Worm (Caenorhabditis elegans) whole organism, L2 larva: ENCODE data around the gene twk-43.

Experiments used
- F13H6.1 ChIP-seq: sonication (generic microtip); optimal IDR thresholded peaks from 2 replicates; lab custom pipeline; 2016; ENCODE audit warnings: missing genetic modification characterization, missing compliant biosample characterization
- R02D3.7 ChIP-seq: fragments of 150-350 bp; optimal IDR thresholded peaks from 2 replicates; lab custom pipeline; 2014; ENCODE audit warnings: missing biosample characterization, missing genetic modification characterization
- Y55F3AM.14 ChIP-seq: fragments of 200-800 bp; sonication (Bioruptor generic); optimal IDR thresholded peaks from 2 replicates; lab custom pipeline; 2018; ENCODE audit warnings: mild to moderate bottlenecking, missing genetic modification characterization, missing compliant biosample characterization
- ZK546.5 ChIP-seq: sonication (generic microtip); optimal IDR thresholded peaks from 2 replicates; lab custom pipeline; 2017; ENCODE audit warnings: missing biosample characterization, missing genetic modification characterization
- alr-1 ChIP-seq: fragments of 150-350 bp; optimal IDR thresholded peaks from 2 replicates; lab custom pipeline; 2014; ENCODE audit warnings: missing biosample characterization, missing genetic modification characterization
- aly-2 ChIP-seq: fragments of 150-350 bp; optimal IDR thresholded peaks from 2 replicates; lab custom pipeline; 2014; ENCODE audit warnings: missing biosample characterization, missing genetic modification characterization
- ama-1 ChIP-seq: fragments of 150-350 bp; optimal IDR thresholded peaks from 2 replicates; lab custom pipeline; 2018; ENCODE audit warnings: inconsistent platforms
- blmp-1 ChIP-seq: sonication (generic microtip); optimal IDR thresholded peaks from 2 replicates; lab custom pipeline; 2017; ENCODE audit warnings: missing genetic modification characterization, mild to moderate bottlenecking, missing compliant biosample characterization, antibody characterized with exemption, moderate library complexity; ENCODE audit not compliant: insufficient read depth
- ceh-16 ChIP-seq: fragments of 150-350 bp; optimal IDR thresholded peaks from 2 replicates; lab custom pipeline; 2014; ENCODE audit warnings: missing biosample characterization, missing genetic modification characterization
- ceh-82 ChIP-seq: fragments of 150-350 bp; optimal IDR thresholded peaks from 2 replicates; lab custom pipeline; 2014; ENCODE audit warnings: missing biosample characterization, missing genetic modification characterization
- crh-2 ChIP-seq: sonication (generic microtip); optimal IDR thresholded peaks from 2 replicates; lab custom pipeline; 2017; ENCODE audit warnings: missing biosample characterization, missing genetic modification characterization
- dmd-4 ChIP-seq: sonication (generic microtip); optimal IDR thresholded peaks from 2 replicates; lab custom pipeline; 2017; ENCODE audit warnings: missing biosample characterization, missing genetic modification characterization
- egl-27 ChIP-seq: sonication (generic microtip); optimal IDR thresholded peaks from 3 replicates; lab custom pipeline; 2017; ENCODE audit warnings: missing biosample characterization, missing genetic modification reagents, missing genetic modification characterization
- elt-1 ChIP-seq: fragments of 150-350 bp; optimal IDR thresholded peaks from 2 replicates; lab custom pipeline; 2014; ENCODE audit warnings: missing biosample characterization, missing genetic modification characterization
- elt-3 ChIP-seq: sonication (generic microtip); optimal IDR thresholded peaks from 2 replicates; lab custom pipeline; 2017; ENCODE audit warnings: missing biosample characterization, missing genetic modification characterization
- fos-1 ChIP-seq: fragments of 150-350 bp; optimal IDR thresholded peaks from 2 replicates; lab custom pipeline; 2014; ENCODE audit warnings: missing biosample characterization, missing genetic modification characterization
- gmeb-1 ChIP-seq: fragments of 150-350 bp; optimal IDR thresholded peaks from 2 replicates; lab custom pipeline; 2014; ENCODE audit warnings: missing biosample characterization, missing genetic modification characterization
- lin-13 ChIP-seq: fragments of 150-350 bp; optimal IDR thresholded peaks from 2 replicates; lab custom pipeline; 2014; ENCODE audit warnings: missing biosample characterization, missing genetic modification reagents, missing genetic modification characterization
- lin-39 ChIP-seq: fragments of 150-350 bp; optimal IDR thresholded peaks from 2 replicates; lab custom pipeline; 2014; ENCODE audit warnings: missing biosample characterization, missing genetic modification reagents, missing genetic modification characterization
- lsy-2 ChIP-seq, 2 experiments: fragments of 150-350 bp in 1 of 2; sonication (generic microtip) in 1 of 2; optimal IDR thresholded peaks; 2 replicates each; lab custom pipeline; 2014 to 2017; ENCODE audit warnings: missing biosample characterization in 2 of 2, missing genetic modification characterization in 2 of 2
- mab-5 ChIP-seq: fragments of 150-350 bp; optimal IDR thresholded peaks from 2 replicates; lab custom pipeline; 2014; ENCODE audit warnings: missing biosample characterization, missing genetic modification characterization
- mbf-1 ChIP-seq: sonication (generic microtip); optimal IDR thresholded peaks from 2 replicates; lab custom pipeline; 2017; ENCODE audit warnings: missing biosample characterization, missing genetic modification characterization
- mdl-1 ChIP-seq, 2 experiments: fragments of 150-350 bp in 1 of 2; sonication (generic microtip) in 1 of 2; optimal IDR thresholded peaks; 2 replicates each; lab custom pipeline; 2017; ENCODE audit warnings: missing biosample characterization in 2 of 2, missing genetic modification characterization in 2 of 2
- nhr-10 ChIP-seq: sonication (generic microtip); optimal IDR thresholded peaks from 2 replicates; lab custom pipeline; 2017; ENCODE audit warnings: missing biosample characterization, missing genetic modification characterization
- nhr-12 ChIP-seq: fragments of 150-350 bp; optimal IDR thresholded peaks from 2 replicates; lab custom pipeline; 2014; ENCODE audit warnings: missing biosample characterization, missing genetic modification characterization
- nhr-129 ChIP-seq: fragments of 150-350 bp; optimal IDR thresholded peaks from 2 replicates; lab custom pipeline; 2014; ENCODE audit warnings: missing biosample characterization, missing genetic modification characterization
- nhr-21 ChIP-seq: fragments of 150-350 bp; optimal IDR thresholded peaks from 2 replicates; lab custom pipeline; 2014; ENCODE audit warnings: missing biosample characterization, missing genetic modification characterization
- nhr-23 ChIP-seq: fragments of 150-350 bp; optimal IDR thresholded peaks from 2 replicates; lab custom pipeline; 2014; ENCODE audit warnings: missing biosample characterization, missing genetic modification reagents, missing genetic modification characterization
- nhr-25 ChIP-seq: fragments of 150-350 bp; sonication (generic microtip); optimal IDR thresholded peaks from 3 replicates; lab custom pipeline; 2014; ENCODE audit warnings: missing biosample characterization, missing genetic modification characterization
- nhr-6 ChIP-seq: fragments of 150-350 bp; optimal IDR thresholded peaks from 2 replicates; lab custom pipeline; 2014; ENCODE audit warnings: missing biosample characterization, missing genetic modification characterization
- peb-1 ChIP-seq: fragments of 150-350 bp; optimal IDR thresholded peaks from 2 replicates; lab custom pipeline; 2014; ENCODE audit warnings: missing biosample characterization, missing genetic modification characterization
- sem-4 ChIP-seq: fragments of 150-350 bp; optimal IDR thresholded peaks from 2 replicates; lab custom pipeline; 2014; ENCODE audit warnings: missing biosample characterization, missing genetic modification reagents, missing genetic modification characterization
- skn-1 ChIP-seq: sonication (generic microtip); optimal IDR thresholded peaks from 2 replicates; lab custom pipeline; 2017; ENCODE audit warnings: missing biosample characterization, missing genetic modification characterization
- sma-3 ChIP-seq: sonication (generic microtip); optimal IDR thresholded peaks from 2 replicates; lab custom pipeline; 2016; ENCODE audit warnings: missing genetic modification reagents, missing genetic modification characterization, missing compliant biosample characterization
- sma-9 ChIP-seq, 2 experiments: fragments of 150-350 bp in 1 of 2; sonication (generic microtip) in 1 of 2; optimal IDR thresholded peaks; 2 replicates each; lab custom pipeline; 2014 to 2016; ENCODE audit warnings: missing genetic modification characterization in 2 of 2, mild to moderate bottlenecking in 1 of 2, missing biosample characterization in 1 of 2, missing compliant biosample characterization in 1 of 2, missing genetic modification reagents in 1 of 2, moderate library complexity in 1 of 2
- snpc-4 ChIP-seq: fragments of 150-350 bp; optimal IDR thresholded peaks from 2 replicates; lab custom pipeline; 2014; ENCODE audit warnings: missing biosample characterization, missing genetic modification characterization
- unc-39 ChIP-seq: fragments of 150-350 bp; optimal IDR thresholded peaks from 2 replicates; lab custom pipeline; 2014; ENCODE audit warnings: missing biosample characterization, missing genetic modification characterization
- unc-62 ChIP-seq: fragments of 150-350 bp; optimal IDR thresholded peaks from 2 replicates; lab custom pipeline; 2014; ENCODE audit warnings: missing biosample characterization, missing genetic modification reagents, missing genetic modification characterization
- zag-1 ChIP-seq: fragments of 150-350 bp; optimal IDR thresholded peaks from 2 replicates; lab custom pipeline; 2014; ENCODE audit warnings: missing biosample characterization, missing genetic modification characterization
- ztf-1 ChIP-seq: fragments of 200-800 bp; sonication (Bioruptor generic); conservative IDR thresholded peaks from 2 replicates; pipeline ENCODE4 v1.3.6; 2022; ENCODE audit warnings: missing genetic modification characterization, missing compliant biosample characterization
- ztf-4 ChIP-seq: fragments of 150-350 bp; optimal IDR thresholded peaks from 2 replicates; lab custom pipeline; 2014; ENCODE audit warnings: missing biosample characterization, missing genetic modification characterization

Gene twk-43

DNA sequence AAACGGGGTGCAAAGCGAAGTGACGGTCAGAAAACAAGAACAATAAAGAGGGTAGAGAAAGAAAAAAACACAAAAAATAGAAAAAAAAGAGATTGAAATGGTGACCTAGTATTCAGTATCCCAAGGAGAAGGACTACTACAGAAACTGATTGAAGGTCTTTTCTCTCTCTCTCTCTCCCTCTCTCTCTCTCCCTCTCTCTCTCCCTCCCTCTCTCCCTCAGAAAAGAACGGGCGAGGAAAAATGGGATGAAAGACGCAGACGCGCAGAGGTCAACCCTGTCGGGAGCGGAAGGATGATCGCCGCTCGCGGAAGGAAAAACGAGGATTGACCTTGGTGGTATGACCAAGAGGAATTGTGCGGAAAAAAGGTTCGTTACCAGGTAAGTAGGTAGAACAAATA is 28.5 kb downstream of the twk-43 start:
- TF ChIP-seq nhr-23 (tag; lab: Kevin White, UChicago): no peak
- TF ChIP-seq sma-3: peak; percentile 50
- TF ChIP-seq nhr-6 (tag; lab: Kevin White, UChicago): no peak
- TF ChIP-seq lin-13 (GFP tag; lab: Kevin White, UChicago): peak; percentile 22
- TF ChIP-seq egl-27: peak; percentile 62
- TF ChIP-seq elt-3 (tag; lab: Kevin White, UChicago): no peak
- peak in 1 of 2 experiments; percentile 3 for TF ChIP-seq lsy-2 (tag; optimal IDR thresholded peaks at IDR 0.05; lab: Kevin White, UChicago)
- TF ChIP-seq nhr-25 (tag; lab: Kevin White, UChicago): peak; percentile 84
- peak; percentile 30 for TF ChIP-seq F13H6.1 (tag; lab: Kevin White, UChicago)
- TF ChIP-seq ceh-16 (tag; lab: Kevin White, UChicago): peak; percentile 70
- TF ChIP-seq sem-4 (tag; lab: Kevin White, UChicago): peak; percentile 45
- peak; percentile 13 for TF ChIP-seq nhr-129 (tag; lab: Kevin White, UChicago)
- TF ChIP-seq crh-2 (tag; lab: Kevin White, UChicago): peak; percentile 58
- TF ChIP-seq nhr-21 (tag; lab: Kevin White, UChicago): peak; percentile 52
- TF ChIP-seq ztf-1: no peak
- TF ChIP-seq sma-9 (GFP tag; optimal IDR thresholded peaks at IDR 0.05; lab: Kevin White, UChicago): peak; percentile 62
- no peak for TF ChIP-seq sma-9 (tag; optimal IDR thresholded peaks at IDR 0.05; lab: Kevin White, UChicago)
- peak; percentile 37 for TF ChIP-seq fos-1
- TF ChIP-seq blmp-1 (tag; lab: Kevin White, UChicago): peak; percentile 15

DNA sequence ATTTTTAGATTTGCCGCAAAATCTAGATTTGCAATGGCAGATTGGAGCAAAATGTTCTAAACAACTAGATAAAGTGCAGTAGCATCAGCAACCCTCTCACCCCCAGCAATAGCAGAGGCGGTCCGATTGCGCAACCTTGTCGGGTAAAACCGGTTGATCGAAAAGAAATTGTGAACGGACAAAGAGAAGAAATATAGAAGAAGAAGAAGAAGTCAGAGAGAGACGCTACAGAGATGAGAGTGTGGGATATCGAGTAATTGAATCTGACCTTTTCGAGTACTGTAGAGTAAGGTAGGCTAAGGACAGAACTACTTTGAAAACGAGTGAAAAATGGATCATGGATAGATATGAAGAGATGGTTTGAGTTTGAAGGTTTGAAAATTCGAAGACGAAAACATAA is 29.8 kb downstream of the twk-43 start:
- TF ChIP-seq nhr-25 (tag; lab: Kevin White, UChicago) (peak; percentile 79), sma-3 (peak; percentile 17), sem-4 (tag; lab: Kevin White, UChicago) (no peak), egl-27 (peak; percentile 59), nhr-129 (tag; lab: Kevin White, UChicago) (peak; percentile 13), zag-1 (no peak), F13H6.1 (tag; lab: Kevin White, UChicago) (peak; percentile 62), aly-2 (tag; lab: Kevin White, UChicago) (no peak), ceh-16 (tag; lab: Kevin White, UChicago) (peak; percentile 68), ztf-4 (tag; lab: Kevin White, UChicago) (no peak), mbf-1 (tag; lab: Kevin White, UChicago) (no peak), lin-13 (GFP tag; lab: Kevin White, UChicago) (peak; percentile 7), dmd-4 (tag; lab: Kevin White, UChicago) (no peak), snpc-4 (tag; lab: Kevin White, UChicago) (no peak), fos-1 (peak; percentile 24), lsy-2 (tag; optimal IDR thresholded peaks at IDR 0.05; lab: Kevin White, UChicago) (peak in 1 of 2 experiments; percentile 15), sma-9 (GFP tag; optimal IDR thresholded peaks at IDR 0.05; lab: Kevin White, UChicago) (peak; percentile 43), sma-9 (tag; optimal IDR thresholded peaks at IDR 0.05; lab: Kevin White, UChicago) (no peak), blmp-1 (tag; lab: Kevin White, UChicago) (peak; percentile 22)
- TF ChIP-seq, all 48 proteins: peak for 11

DNA sequence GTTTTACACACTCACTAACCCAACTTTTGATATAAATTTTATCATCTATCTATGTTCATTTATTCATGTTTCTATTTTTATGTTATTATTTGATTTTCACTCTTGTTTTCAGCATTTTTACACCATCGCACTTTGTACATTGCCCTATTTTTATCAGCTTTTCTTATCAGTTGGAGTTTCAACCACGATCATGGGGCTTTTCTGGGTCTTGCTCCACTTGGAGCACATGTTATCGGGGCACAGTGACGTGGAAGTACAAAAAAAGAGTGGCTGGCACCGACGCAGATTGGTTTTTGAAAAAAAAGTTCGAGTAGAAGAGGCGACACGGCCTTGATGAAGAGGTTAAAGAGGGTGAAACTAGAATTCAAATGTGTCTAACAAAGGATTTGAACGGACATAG is 31.1 kb downstream of the twk-43 start:
- TF ChIP-seq skn-1 (tag; lab: Kevin White, UChicago) (no peak), elt-1 (tag; lab: Kevin White, UChicago) (no peak), elt-3 (tag; lab: Kevin White, UChicago) (no peak), ztf-4 (tag; lab: Kevin White, UChicago) (no peak), sma-9 (GFP tag; optimal IDR thresholded peaks at IDR 0.05; lab: Kevin White, UChicago) (peak; percentile 51), sma-9 (tag; optimal IDR thresholded peaks at IDR 0.05; lab: Kevin White, UChicago) (no peak), ceh-82 (tag; lab: Kevin White, UChicago) (no peak), Y55F3AM.14 (GFP tag; lab: Kevin White, UChicago) (no peak), mab-5 (tag; lab: Kevin White, UChicago) (no peak), fos-1 (peak; percentile 55), sem-4 (tag; lab: Kevin White, UChicago) (no peak), nhr-12 (tag; lab: Kevin White, UChicago) (no peak), snpc-4 (tag; lab: Kevin White, UChicago) (no peak), sma-3 (no peak), R02D3.7 (tag; lab: Kevin White, UChicago) (no peak), lin-39 (tag; lab: Kevin White, UChicago) (no peak), mbf-1 (tag; lab: Kevin White, UChicago) (no peak), unc-39 (tag; lab: Kevin White, UChicago) (no peak), aly-2 (tag; lab: Kevin White, UChicago) (no peak), ceh-16 (tag; lab: Kevin White, UChicago) (no peak), nhr-21 (tag; lab: Kevin White, UChicago) (no peak), alr-1 (tag; lab: Kevin White, UChicago) (no peak), nhr-23 (tag; lab: Kevin White, UChicago) (no peak), peb-1 (no peak), gmeb-1 (tag; lab: Kevin White, UChicago) (peak; percentile 27), ZK546.5 (tag; lab: Kevin White, UChicago) (no peak), mdl-1 (tag; optimal IDR thresholded peaks at IDR 0.05; lab: Kevin White, UChicago) (no peak), nhr-25 (tag; lab: Kevin White, UChicago) (no peak), unc-62 (GFP tag; lab: Kevin White, UChicago) (no peak), nhr-10 (tag; lab: Kevin White, UChicago) (no peak), ama-1 (lab: Kevin White, UChicago) (no peak), egl-27 (no peak), F13H6.1 (tag; lab: Kevin White, UChicago) (peak; percentile 25), nhr-6 (tag; lab: Kevin White, UChicago) (no peak), crh-2 (tag; lab: Kevin White, UChicago) (peak; percentile 85), ztf-1 (no peak)
